Worm (Caenorhabditis elegans) whole organism, L4 larva: ENCODE results near the gene sra-26.

ENCODE experiments used
- ZK546.5 ChIP-seq, 2 experiments: sonication (generic microtip); optimal IDR thresholded peaks; 2 replicates each; lab custom pipeline; 2017; ENCODE audit warnings: missing biosample characterization in 2 of 2, missing genetic modification characterization in 2 of 2
- ceh-32 ChIP-seq: sonication (generic microtip); optimal IDR thresholded peaks from 2 replicates; lab custom pipeline; 2016; ENCODE audit warnings: mild to moderate bottlenecking, missing genetic modification characterization, missing compliant biosample characterization; ENCODE audit not compliant: poor library complexity
- ceh-82 ChIP-seq: sonication (generic microtip); optimal IDR thresholded peaks from 2 replicates; lab custom pipeline; 2017; ENCODE audit warnings: missing biosample characterization, missing genetic modification characterization
- unc-130 ChIP-seq: sonication (generic microtip); optimal IDR thresholded peaks from 2 replicates; lab custom pipeline; 2016; ENCODE audit warnings: missing genetic modification reagents, missing genetic modification characterization, missing compliant biosample characterization
- unc-39 ChIP-seq: sonication (generic microtip); optimal IDR thresholded peaks from 2 replicates; lab custom pipeline; 2017; ENCODE audit warnings: missing biosample characterization, missing genetic modification characterization

DNA sequence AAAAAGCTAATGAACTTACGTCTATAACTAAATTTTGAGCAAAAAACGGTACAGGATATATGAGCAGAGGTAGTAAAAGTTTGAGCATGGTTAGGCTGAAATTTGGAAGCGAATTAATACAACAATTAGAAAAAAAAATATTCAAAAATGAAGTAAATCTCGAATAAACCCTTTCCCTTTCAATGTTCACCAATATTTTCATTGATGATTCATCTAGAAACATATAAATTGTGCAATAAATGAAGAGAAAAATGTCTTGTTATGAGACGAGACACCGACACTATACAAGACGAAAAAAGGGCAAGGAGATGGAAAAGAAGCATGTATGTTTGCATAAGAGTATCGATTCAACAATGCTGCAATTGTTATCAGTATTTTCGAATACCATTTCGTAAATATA is 26.3 kb downstream of the sra-26 start, which contains the start of gene F54H5.14:
- TF ChIP-seq ZK546.5 (tag; optimal IDR thresholded peaks at IDR 0.05; lab: Kevin White, UChicago) = no peak
- TF ChIP-seq ceh-82 (tag; lab: Kevin White, UChicago) = no peak
- TF ChIP-seq ceh-32 = no peak
- TF ChIP-seq unc-39 (tag; lab: Kevin White, UChicago) = no peak
- TF ChIP-seq unc-130 (GFP tag; lab: Kevin White, UChicago) = no peak
